Worm (Caenorhabditis elegans) whole organism, mixed stage, embryonic: Measurements from ENCODE around the gene mip-2.

Source experiments
- bed-3 ChIP-seq: fragments of 200-800 bp; sonication (Bioruptor generic); optimal IDR thresholded peaks from 3 replicates; lab custom pipeline; 2018; ENCODE audit warnings: mild to moderate bottlenecking, missing genetic modification characterization, moderate library complexity, missing compliant biosample characterization
- blmp-1 ChIP-seq: fragments of 150-350 bp; optimal IDR thresholded peaks from 2 replicates; lab custom pipeline; 2014; ENCODE audit warnings: missing biosample characterization, missing genetic modification characterization
- ceh-83 ChIP-seq: fragments of 200-800 bp; sonication (Bioruptor generic); optimal IDR thresholded peaks from 2 replicates; lab custom pipeline; 2018; ENCODE audit warnings: mild to moderate bottlenecking, missing genetic modification characterization, missing compliant biosample characterization
- ces-1 ChIP-seq: fragments of 150-350 bp; optimal IDR thresholded peaks from 2 replicates; lab custom pipeline; 2014; ENCODE audit warnings: missing biosample characterization, missing genetic modification reagents, missing genetic modification characterization
- cnd-1 ChIP-seq: fragments of 200-800 bp; sonication (Bioruptor generic); optimal IDR thresholded peaks from 2 replicates; lab custom pipeline; 2018; ENCODE audit warnings: mild to moderate bottlenecking, missing genetic modification characterization, missing compliant biosample characterization
- lsy-2 ChIP-seq: fragments of 150-350 bp; optimal IDR thresholded peaks from 2 replicates; lab custom pipeline; 2014; ENCODE audit warnings: missing biosample characterization, missing genetic modification characterization
- nhr-12 ChIP-seq: fragments of 150-350 bp; optimal IDR thresholded peaks from 2 replicates; lab custom pipeline; 2014; ENCODE audit warnings: missing biosample characterization, missing genetic modification characterization
- tbx-8 ChIP-seq: fragments of 200-800 bp; sonication (Bioruptor generic); optimal IDR thresholded peaks from 2 replicates; lab custom pipeline; 2018; ENCODE audit warnings: mild to moderate bottlenecking, missing genetic modification characterization, moderate library complexity, missing compliant biosample characterization
- unc-39 ChIP-seq: fragments of 150-350 bp; optimal IDR thresholded peaks from 2 replicates; lab custom pipeline; 2014; ENCODE audit warnings: missing biosample characterization, missing genetic modification characterization
- unc-62 ChIP-seq: fragments of 150-350 bp; optimal IDR thresholded peaks from 2 replicates; lab custom pipeline; 2014; ENCODE audit warnings: missing biosample characterization, missing genetic modification reagents, missing genetic modification characterization
- ztf-11 ChIP-seq: fragments of 150-350 bp; optimal IDR thresholded peaks from 2 replicates; lab custom pipeline; 2014; ENCODE audit warnings: missing biosample characterization, missing genetic modification characterization

- TF ChIP-seq unc-62 (GFP tag; lab: Kevin White, UChicago): no peak
- TF ChIP-seq tbx-8: no peak
- no peak for TF ChIP-seq unc-39 (tag; lab: Kevin White, UChicago)
- no peak for TF ChIP-seq ces-1 (GFP tag; lab: Kevin White, UChicago)
- no peak for TF ChIP-seq bed-3 (GFP tag; lab: Kevin White, UChicago)
- TF ChIP-seq cnd-1 (tag; lab: Kevin White, UChicago): no peak
- no peak for TF ChIP-seq ztf-11 (tag; lab: Kevin White, UChicago)
- TF ChIP-seq nhr-12 (tag; lab: Kevin White, UChicago): no peak
- TF ChIP-seq lsy-2 (tag; lab: Kevin White, UChicago): no peak
- TF ChIP-seq blmp-1 (tag; lab: Kevin White, UChicago): no peak
- TF ChIP-seq ceh-83 (GFP tag; lab: Kevin White, UChicago): no peak
Observed at ce11 chrV:13716531-13716930, 44.8 kb upstream of the mip-2 start, which contains the start of gene T01D3.6.
